Worm (Caenorhabditis elegans) whole organism, late embryonic: ENCODE results near the gene metl-5.
A peak's percentile ranks its signal among the peaks of the same experiment; 100 is the strongest.

ENCODE experiments used
- C08G9.2 ChIP-seq: sonication (generic microtip); optimal IDR thresholded peaks from 2 replicates; lab custom pipeline; 2016; ENCODE audit warnings: mild to moderate bottlenecking, missing genetic modification characterization, moderate library complexity, missing compliant biosample characterization
- C38D4.7 ChIP-seq: fragments of 200-800 bp; sonication (Bioruptor generic); optimal IDR thresholded peaks from 2 replicates; lab custom pipeline; 2018; ENCODE audit warnings: mild to moderate bottlenecking, missing genetic modification characterization, moderate library complexity, missing compliant biosample characterization
- T23F11.4 ChIP-seq: fragments of 200-800 bp; sonication (Bioruptor generic); optimal IDR thresholded peaks from 2 replicates; lab custom pipeline; 2018; ENCODE audit warnings: mild to moderate bottlenecking, missing genetic modification characterization, missing compliant biosample characterization
- ahr-1 ChIP-seq: sonication (generic microtip); optimal IDR thresholded peaks from 2 replicates; lab custom pipeline; 2016; ENCODE audit warnings: missing genetic modification characterization, missing compliant biosample characterization
- ceh-18 ChIP-seq: sonication (generic microtip); optimal IDR thresholded peaks from 2 replicates; lab custom pipeline; 2016; ENCODE audit warnings: missing genetic modification characterization, missing compliant biosample characterization
- ceh-19 ChIP-seq: fragments of 200-800 bp; sonication (Bioruptor generic); optimal IDR thresholded peaks from 2 replicates; lab custom pipeline; 2018; ENCODE audit warnings: mild to moderate bottlenecking, missing genetic modification characterization, missing compliant biosample characterization
- ceh-2 ChIP-seq: sonication (generic microtip); optimal IDR thresholded peaks from 2 replicates; lab custom pipeline; 2016; ENCODE audit warnings: missing genotype, missing genetic modification characterization, missing compliant biosample characterization
- ceh-30 ChIP-seq: fragments of 150-350 bp; optimal IDR thresholded peaks from 2 replicates; lab custom pipeline; 2014; ENCODE audit warnings: missing biosample characterization, missing genetic modification characterization
- ceh-34 ChIP-seq: sonication (generic microtip); optimal IDR thresholded peaks from 2 replicates; lab custom pipeline; 2016; ENCODE audit warnings: mild to moderate bottlenecking, missing genetic modification characterization, missing compliant biosample characterization
- ceh-45 ChIP-seq: fragments of 200-800 bp; sonication (Bioruptor generic); IDR thresholded peaks from 2 replicates; pipeline ENCODE4 v1.3.6; 2022; ENCODE audit warnings: missing genetic modification reagents, missing genetic modification characterization, missing compliant biosample characterization
- ceh-48 ChIP-seq: sonication (generic microtip); optimal IDR thresholded peaks from 2 replicates; lab custom pipeline; 2016; ENCODE audit warnings: missing genetic modification characterization, inconsistent platforms, missing compliant biosample characterization
- ceh-6 ChIP-seq: fragments of 200-800 bp; sonication (Bioruptor generic); optimal IDR thresholded peaks from 2 replicates; lab custom pipeline; 2018; ENCODE audit warnings: mild to moderate bottlenecking, missing genetic modification characterization, missing compliant biosample characterization
- che-1 ChIP-seq: sonication (generic microtip); optimal IDR thresholded peaks from 2 replicates; lab custom pipeline; 2016; ENCODE audit warnings: mild to moderate bottlenecking, missing genetic modification characterization, missing compliant biosample characterization
- dmd-4 ChIP-seq: sonication (generic microtip); optimal IDR thresholded peaks from 2 replicates; lab custom pipeline; 2016; ENCODE audit warnings: borderline replicate concordance, missing genetic modification characterization, missing compliant biosample characterization
- dve-1 ChIP-seq: sonication (generic microtip); optimal IDR thresholded peaks from 2 replicates; lab custom pipeline; 2017; ENCODE audit warnings: antibody characterized with exemption, mild to moderate bottlenecking, missing genetic modification characterization, missing compliant biosample characterization
- eyg-1 ChIP-seq: sonication (generic microtip); optimal IDR thresholded peaks from 2 replicates; lab custom pipeline; 2016; ENCODE audit warnings: missing genotype, missing genetic modification characterization, missing compliant biosample characterization
- fax-1 ChIP-seq: sonication (generic microtip); optimal IDR thresholded peaks from 2 replicates; lab custom pipeline; 2016; ENCODE audit warnings: missing genotype, missing genetic modification characterization, missing compliant biosample characterization
- hlh-13 ChIP-seq: fragments of 200-800 bp; sonication (Bioruptor generic); optimal IDR thresholded peaks from 2 replicates; lab custom pipeline; 2018; ENCODE audit warnings: mild to moderate bottlenecking, missing genetic modification characterization, missing compliant biosample characterization
- hlh-15 ChIP-seq: sonication (generic microtip); optimal IDR thresholded peaks from 2 replicates; lab custom pipeline; 2016; ENCODE audit warnings: missing genetic modification characterization, missing compliant biosample characterization
- hlh-30 ChIP-seq: sonication (generic microtip); optimal IDR thresholded peaks from 2 replicates; lab custom pipeline; 2017; ENCODE audit warnings: antibody characterized with exemption, missing genetic modification characterization, missing compliant biosample characterization; ENCODE audit not compliant: insufficient read depth
- nfya-1 ChIP-seq: sonication (generic microtip); optimal IDR thresholded peaks from 2 replicates; lab custom pipeline; 2017; ENCODE audit warnings: missing genetic modification characterization, mild to moderate bottlenecking, missing compliant biosample characterization, antibody characterized with exemption, moderate library complexity
- npax-4 ChIP-seq: sonication (generic microtip); optimal IDR thresholded peaks from 2 replicates; lab custom pipeline; 2016; ENCODE audit warnings: missing genetic modification characterization, missing compliant biosample characterization
- pha-2 ChIP-seq: sonication (generic microtip); optimal IDR thresholded peaks from 2 replicates; lab custom pipeline; 2017; ENCODE audit warnings: mild to moderate bottlenecking, missing genetic modification characterization, missing compliant biosample characterization
- pros-1 ChIP-seq: fragments of 150-350 bp; optimal IDR thresholded peaks from 2 replicates; lab custom pipeline; 2014; ENCODE audit warnings: missing biosample characterization, missing genetic modification reagents, missing genetic modification characterization
- sdc-2 ChIP-seq: sonication (generic microtip); optimal IDR thresholded peaks from 2 replicates; lab custom pipeline; 2016; ENCODE audit warnings: missing genotype, missing genetic modification characterization, missing compliant biosample characterization
- sox-4 ChIP-seq: sonication (generic microtip); optimal IDR thresholded peaks from 2 replicates; lab custom pipeline; 2017; ENCODE audit warnings: mild to moderate bottlenecking, missing genetic modification characterization, inconsistent platforms, missing compliant biosample characterization
- syd-9 ChIP-seq: sonication (generic microtip); optimal IDR thresholded peaks from 2 replicates; lab custom pipeline; 2016; ENCODE audit warnings: mild to moderate bottlenecking, missing genetic modification characterization, moderate library complexity, missing compliant biosample characterization
- tbx-7 ChIP-seq: sonication (generic microtip); optimal IDR thresholded peaks from 2 replicates; lab custom pipeline; 2016; ENCODE audit warnings: missing genotype, missing genetic modification characterization, missing compliant biosample characterization
- unc-3 ChIP-seq, 2 experiments: fragments of 200-800 bp in 1 of 2; sonication (Bioruptor generic) in 1 of 2; sonication (generic microtip) in 1 of 2; conservative IDR thresholded peaks in 1 of 2; optimal IDR thresholded peaks in 1 of 2; 2 replicates each; pipeline versions ENCODE4 v1.3.6 to Lab custom; 2016 to 2022; ENCODE audit warnings: missing compliant biosample characterization in 2 of 2, missing genetic modification characterization in 2 of 2, missing genetic modification reagents in 1 of 2
- unc-42 ChIP-seq: sonication (generic microtip); optimal IDR thresholded peaks from 2 replicates; lab custom pipeline; 2016; ENCODE audit warnings: missing genotype, missing genetic modification characterization, missing compliant biosample characterization
- unc-55 ChIP-seq: sonication (generic microtip); optimal IDR thresholded peaks from 2 replicates; lab custom pipeline; 2017; ENCODE audit warnings: missing biosample characterization, missing genetic modification reagents, missing genetic modification characterization
- zip-5 ChIP-seq: sonication (generic microtip); optimal IDR thresholded peaks from 2 replicates; lab custom pipeline; 2016; ENCODE audit warnings: missing genetic modification characterization, missing compliant biosample characterization
- ztf-16 ChIP-seq: sonication (generic microtip); optimal IDR thresholded peaks from 2 replicates; lab custom pipeline; 2017; ENCODE audit warnings: missing genetic modification characterization, missing compliant biosample characterization

The metl-5 gene

ce11 chrIII:4844327-4844726, 41.5 kb downstream of the metl-5 start, which contains the start of the genes clec-157 and fkh-5:
clec-157 (minus strand) TSS chrIII:4844427.
fkh-5 (plus strand) TSS chrIII:4844662.
- TF ChIP-seq unc-55 (GFP tag; lab: Kevin White, UChicago) (no peak), T23F11.4 (no peak), ceh-2 (tag; lab: Kevin White, UChicago) (no peak), sox-4 (no peak), nfya-1 (tag; lab: Kevin White, UChicago) (no peak), hlh-13 (GFP tag; lab: Kevin White, UChicago) (no peak), syd-9 (tag; lab: Kevin White, UChicago) (no peak), pha-2 (tag; lab: Kevin White, UChicago) (no peak), che-1 (tag; lab: Kevin White, UChicago) (no peak), ahr-1 (tag; lab: Kevin White, UChicago) (no peak), unc-42 (tag; lab: Kevin White, UChicago) (no peak), ceh-18 (tag; lab: Kevin White, UChicago) (no peak), ceh-19 (GFP tag; lab: Kevin White, UChicago) (no peak), ztf-16 (no peak), zip-5 (tag; lab: Kevin White, UChicago) (no peak), ceh-6 (GFP tag; lab: Kevin White, UChicago) (no peak), ceh-48 (tag; lab: Kevin White, UChicago) (no peak), hlh-15 (tag; lab: Kevin White, UChicago) (no peak)
- TF ChIP-seq, all 69 proteins: peak for 0

- TF ChIP-seq pha-2 (tag; lab: Kevin White, UChicago) (no peak), syd-9 (tag; lab: Kevin White, UChicago) (no peak), hlh-30 (tag; lab: Kevin White, UChicago) (peak; percentile 81)
These were observed 46.9 kb downstream of the metl-5 start, which contains the start of gene nonu-1 for ce11 chrIII:4849739-4850138. nonu-1 (minus strand) TSS chrIII:4849907.

ce11 chrIII:4850139-4850538, 47.3 kb downstream of the metl-5 start, which contains the start of gene F26A1.1:
F26A1.1 (plus strand) TSS chrIII:4850507.
- TF ChIP-seq C38D4.7 (GFP tag; lab: Kevin White, UChicago) (no peak), ceh-45 (GFP tag; lab: Robert Waterston, UW) (no peak), tbx-7 (no peak), dmd-4 (tag; lab: Kevin White, UChicago) (no peak), C08G9.2 (tag; lab: Kevin White, UChicago) (no peak), unc-3 (GFP tag; conservative IDR thresholded peaks at IDR 0.05; lab: Robert Waterston, UW) (no peak), unc-3 (tag; optimal IDR thresholded peaks at IDR 0.05; lab: Kevin White, UChicago) (no peak), syd-9 (tag; lab: Kevin White, UChicago) (no peak), hlh-30 (tag; lab: Kevin White, UChicago) (no peak), ceh-6 (GFP tag; lab: Kevin White, UChicago) (no peak), ceh-34 (tag; lab: Kevin White, UChicago) (no peak), eyg-1 (tag; lab: Kevin White, UChicago) (no peak), ceh-30 (tag; lab: Kevin White, UChicago) (no peak), npax-4 (tag; lab: Kevin White, UChicago) (no peak), dve-1 (tag; lab: Kevin White, UChicago) (no peak)

ce11 chrIII:4852025-4852424, 49.2 kb downstream of the metl-5 start, which contains the start of gene ced-4:
ced-4 (plus strand) TSS chrIII:4852325.
- TF ChIP-seq dve-1 (tag; lab: Kevin White, UChicago) = no peak
- TF ChIP-seq C38D4.7 (GFP tag; lab: Kevin White, UChicago) = no peak
- no peak for TF ChIP-seq hlh-30 (tag; lab: Kevin White, UChicago)
- no peak for TF ChIP-seq ceh-18 (tag; lab: Kevin White, UChicago)
- TF ChIP-seq tbx-7 = no peak
- no peak for TF ChIP-seq T23F11.4
- TF ChIP-seq ahr-1 (tag; lab: Kevin White, UChicago) = no peak
- TF ChIP-seq sdc-2 (tag; lab: Kevin White, UChicago) = no peak
- TF ChIP-seq fax-1 (tag; lab: Kevin White, UChicago) = no peak
- TF ChIP-seq pros-1 = no peak
